Worm (Caenorhabditis elegans): ENCODE measurements around the gene ckb-3.

Gene ckb-3

ce11 chrIII:4330984-4331383 is 39.7 kb upstream of the ckb-3 start, which contains the start of gene gly-6:
Gene gly-6 (minus strand): TSS chrIII:4331228.
- no peak for TF ChIP-seq pqm-1 (tag; optimal IDR thresholded peaks at IDR 0.05)
- no peak for TF ChIP-seq nhr-11 (tag; optimal IDR thresholded peaks at IDR 0.05)
- TF ChIP-seq ceh-18 (tag; optimal IDR thresholded peaks at IDR 0.05), result no peak
- no peak for TF ChIP-seq ceh-48 (tag; optimal IDR thresholded peaks at IDR 0.05)
- TF ChIP-seq hlh-30 (tag; optimal IDR thresholded peaks at IDR 0.05; ENCODE audit: insufficient read depth), result no peak
- no peak for TF ChIP-seq fax-1 (tag; optimal IDR thresholded peaks at IDR 0.05)

ce11 chrIII:4332543-4333042 is 38.1 kb upstream of the ckb-3 start, which contains the start of gene cdk-12:
Gene cdk-12 (plus strand): TSS chrIII:4332992.
- TF ChIP-seq K02D7.2 (tag; optimal IDR thresholded peaks at IDR 0.05), result no peak
- TF ChIP-seq tbx-2 (tag; optimal IDR thresholded peaks at IDR 0.05), result peak; percentile 26
- TF ChIP-seq nfya-1 (tag; optimal IDR thresholded peaks at IDR 0.05), result peak; percentile 33
- TF ChIP-seq K09A11.1 (tag; optimal IDR thresholded peaks at IDR 0.05; ENCODE audit: insufficient read depth), result no peak
- TF ChIP-seq ceh-45 (GFP tag; IDR thresholded peaks at IDR 0.05), result no peak
- TF ChIP-seq hlh-13 (GFP tag; optimal IDR thresholded peaks at IDR 0.05), result no peak
- TF ChIP-seq C08G9.2 (tag; optimal IDR thresholded peaks at IDR 0.05), result no peak
- TF ChIP-seq ceh-31 (tag; optimal IDR thresholded peaks at IDR 0.05), result no peak
- no peak for TF ChIP-seq sox-2 (GFP tag; IDR thresholded peaks at IDR 0.05)

- TF ChIP-seq ceh-19 (GFP tag; optimal IDR thresholded peaks at IDR 0.05) (no peak), ama-1 (optimal IDR thresholded peaks at IDR 0.05) (no peak), K02D7.2 (tag; optimal IDR thresholded peaks at IDR 0.05) (no peak), pag-3 (tag; optimal IDR thresholded peaks at IDR 0.05; ENCODE audit: borderline replicate concordance) (no peak), tbx-2 (tag; optimal IDR thresholded peaks at IDR 0.05) (no peak), ceh-6 (GFP tag; optimal IDR thresholded peaks at IDR 0.05) (no peak), fkh-6 (tag; optimal IDR thresholded peaks at IDR 0.05) (no peak), ceh-18 (tag; optimal IDR thresholded peaks at IDR 0.05) (no peak), pat-9 (tag; optimal IDR thresholded peaks at IDR 0.05) (no peak), madf-2 (tag; optimal IDR thresholded peaks at IDR 0.05) (no peak), lim-6 (tag; optimal IDR thresholded peaks at IDR 0.05) (no peak), ceh-30 (tag; optimal IDR thresholded peaks at IDR 0.05) (no peak), ets-4 (tag; optimal IDR thresholded peaks at IDR 0.05) (no peak), npax-4 (tag; optimal IDR thresholded peaks at IDR 0.05) (no peak), ceh-45 (GFP tag; IDR thresholded peaks at IDR 0.05) (no peak), pha-4 (tag; optimal IDR thresholded peaks at IDR 0.05) (no peak), unc-42 (tag; optimal IDR thresholded peaks at IDR 0.05) (peak; percentile 14), ceh-22 (tag; optimal IDR thresholded peaks at IDR 0.05) (no peak), eyg-1 (tag; optimal IDR thresholded peaks at IDR 0.05) (no peak), ceh-48 (tag; optimal IDR thresholded peaks at IDR 0.05) (no peak), pqm-1 (tag; optimal IDR thresholded peaks at IDR 0.05) (no peak), F13H6.1 (tag; optimal IDR thresholded peaks at IDR 0.05) (peak; percentile 10), ztf-16 (tag; optimal IDR thresholded peaks at IDR 0.05) (no peak), ceh-34 (tag; optimal IDR thresholded peaks at IDR 0.05) (no peak), zip-5 (tag; optimal IDR thresholded peaks at IDR 0.05) (no peak), che-1 (tag; optimal IDR thresholded peaks at IDR 0.05) (no peak), dmd-4 (tag; optimal IDR thresholded peaks at IDR 0.05; ENCODE audit: borderline replicate concordance) (no peak), hlh-6 (tag; optimal IDR thresholded peaks at IDR 0.05) (no peak), hlh-30 (tag; optimal IDR thresholded peaks at IDR 0.05; ENCODE audit: insufficient read depth) (no peak), fax-1 (tag; optimal IDR thresholded peaks at IDR 0.05) (no peak), sdc-2 (tag; optimal IDR thresholded peaks at IDR 0.05) (no peak), fkh-10 (GFP tag; optimal IDR thresholded peaks at IDR 0.05) (no peak), ceh-9 (tag; optimal IDR thresholded peaks at IDR 0.05) (no peak), odd-2 (tag; optimal IDR thresholded peaks at IDR 0.05) (no peak), unc-55 (GFP tag; optimal IDR thresholded peaks at IDR 0.05) (peak; percentile 41), ceh-14 (tag; optimal IDR thresholded peaks at IDR 0.05) (peak; percentile 13), mec-3 (tag; optimal IDR thresholded peaks at IDR 0.05; ENCODE audit: borderline replicate concordance) (no peak), gmeb-2 (tag; optimal IDR thresholded peaks at IDR 0.05) (no peak), lin-11 (tag; optimal IDR thresholded peaks at IDR 0.05) (no peak), C08G9.2 (tag; optimal IDR thresholded peaks at IDR 0.05) (peak; percentile 19), ceh-24 (tag; optimal IDR thresholded peaks at IDR 0.05) (no peak), pros-1 (tag; optimal IDR thresholded peaks at IDR 0.05) (no peak)
These were observed 35.1 kb upstream of the ckb-3 start for ce11 chrIII:4335614-4336013.

Measured in whole organism, late embryonic.